Fruit fly (Drosophila melanogaster) whole organism, embryonic: ENCODE results near the gene eIF4H2.

ENCODE experiments used
- Aef1 ChIP-seq: fragments of 200-800 bp; sonication (Bioruptor generic); IDR thresholded peaks from 3 replicates; pipeline ENCODE4 v1.3.6; 2022; ENCODE audit warnings: missing biosample characterization, missing genetic modification characterization
- CG10267 ChIP-seq: fragments of 200-800 bp; sonication (Bioruptor generic); optimal IDR thresholded peaks from 2 replicates; lab custom pipeline; 2018; ENCODE audit warnings: missing biosample characterization, mild to moderate bottlenecking, missing genetic modification characterization, moderate library complexity
- CG10979 ChIP-seq: fragments of 200-800 bp; sonication (Bioruptor generic); optimal IDR thresholded peaks from 2 replicates; lab custom pipeline; 2018; ENCODE audit warnings: missing biosample characterization, mild to moderate bottlenecking, missing genetic modification characterization, moderate library complexity
- CG12236 ChIP-seq: fragments of 200-800 bp; sonication (Bioruptor generic); optimal IDR thresholded peaks from 2 replicates; lab custom pipeline; 2016; ENCODE audit warnings: missing biosample characterization, missing genetic modification characterization
- CG14710 ChIP-seq: fragments of 200-800 bp; sonication (Bioruptor generic); optimal IDR thresholded peaks from 3 replicates; lab custom pipeline; 2019; ENCODE audit warnings: missing biosample characterization, mild to moderate bottlenecking, missing genetic modification characterization, moderate library complexity
- CG15073 ChIP-seq: fragments of 200-800 bp; sonication (Bioruptor generic); optimal IDR thresholded peaks from 2 replicates; lab custom pipeline; 2016; ENCODE audit warnings: missing biosample characterization, missing genetic modification characterization
- CG15269 ChIP-seq: fragments of 200-800 bp; sonication (Bioruptor generic); optimal IDR thresholded peaks from 2 replicates; lab custom pipeline; 2018; ENCODE audit warnings: missing biosample characterization, mild to moderate bottlenecking, missing genetic modification characterization, moderate library complexity
- CG15696 ChIP-seq: fragments of 200-800 bp; sonication (Bioruptor generic); optimal IDR thresholded peaks from 2 replicates; lab custom pipeline; 2019; ENCODE audit warnings: missing biosample characterization, mild to moderate bottlenecking, missing genetic modification characterization, moderate library complexity
- CG16863 ChIP-seq: fragments of 200-800 bp; sonication (Bioruptor generic); optimal IDR thresholded peaks from 3 replicates; lab custom pipeline; 2016; ENCODE audit warnings: missing biosample characterization, missing genetic modification characterization
- CG17829 ChIP-seq: fragments of 200-800 bp; optimal IDR thresholded peaks from 2 replicates; lab custom pipeline; 2019; ENCODE audit warnings: missing biosample characterization, mild to moderate bottlenecking, missing genetic modification characterization, moderate library complexity
- CG1832 ChIP-seq: fragments of 200-800 bp; sonication (Bioruptor generic); optimal IDR thresholded peaks from 2 replicates; lab custom pipeline; 2017; ENCODE audit warnings: missing biosample characterization, mild to moderate bottlenecking, missing genetic modification characterization, inconsistent platforms
- CG30431 ChIP-seq: fragments of 200-800 bp; sonication (Bioruptor generic); optimal IDR thresholded peaks from 2 replicates; lab custom pipeline; 2017; ENCODE audit warnings: missing biosample characterization, missing genetic modification characterization
- CG3065 ChIP-seq: fragments of 200-800 bp; sonication (Bioruptor generic); optimal IDR thresholded peaks from 2 replicates; lab custom pipeline; 2016; ENCODE audit warnings: missing biosample characterization, missing genetic modification characterization
- CG4404 ChIP-seq: fragments of 200-800 bp; sonication (Bioruptor generic); IDR thresholded peaks from 2 replicates; pipeline ENCODE4 v1.3.6; 2022; ENCODE audit warnings: missing biosample characterization, missing genetic modification characterization
- CG6272 ChIP-seq: fragments of 200-800 bp; sonication (Bioruptor generic); IDR thresholded peaks from 2 replicates; pipeline ENCODE4 v1.3.6; 2022; ENCODE audit warnings: missing biosample characterization, missing genetic modification characterization
- CG9609 ChIP-seq: fragments of 200-800 bp; sonication (Bioruptor generic); optimal IDR thresholded peaks from 3 replicates; lab custom pipeline; 2016; ENCODE audit warnings: missing biosample characterization, missing genetic modification characterization
- CG9876 ChIP-seq: fragments of 200-800 bp; sonication (Bioruptor generic); optimal IDR thresholded peaks from 2 replicates; lab custom pipeline; 2016; ENCODE audit warnings: missing biosample characterization, missing genetic modification characterization
- CHES-1-like ChIP-seq: fragments of 200-800 bp; sonication (Bioruptor generic); optimal IDR thresholded peaks from 2 replicates; lab custom pipeline; 2016; ENCODE audit warnings: missing biosample characterization, missing genetic modification characterization
- CTCF ChIP-seq: fragments of 200-800 bp; sonication (Bioruptor generic); optimal IDR thresholded peaks from 2 replicates; lab custom pipeline; 2017; ENCODE audit warnings: missing biosample characterization, mild to moderate bottlenecking, missing genetic modification characterization, moderate library complexity
- Deaf1 ChIP-seq: fragments of 200-800 bp; optimal IDR thresholded peaks from 3 replicates; lab custom pipeline; 2019; ENCODE audit warnings: missing biosample characterization, mild to moderate bottlenecking, missing genetic modification characterization, moderate library complexity
- Dip3 ChIP-seq: fragments of 200-800 bp; sonication (Bioruptor generic); optimal IDR thresholded peaks from 3 replicates; lab custom pipeline; 2016; ENCODE audit warnings: missing biosample characterization, missing genetic modification characterization
- Ets65A ChIP-seq: fragments of 200-800 bp; sonication (Bioruptor generic); peaks from one replicate; lab custom pipeline; 2016; ENCODE audit warnings: missing biosample characterization, missing genetic modification characterization
- Gug ChIP-seq: fragments of 200-800 bp; sonication (Bioruptor generic); IDR thresholded peaks from 4 replicates; pipeline ENCODE4 v1.3.6; 2022; ENCODE audit warnings: missing biosample characterization, missing genetic modification characterization
- Lhr ChIP-seq: fragments of 200-800 bp; sonication (Bioruptor generic); optimal IDR thresholded peaks from 3 replicates; lab custom pipeline; 2017; ENCODE audit warnings: mild to moderate bottlenecking, missing biosample characterization, missing genetic modification reagents, missing genetic modification characterization
- NC2α ChIP-seq: fragments of 200-800 bp; sonication (Bioruptor generic); optimal IDR thresholded peaks from 2 replicates; lab custom pipeline; 2016; ENCODE audit warnings: missing biosample characterization, missing genetic modification characterization
- Taf1 ChIP-seq: fragments of 200-800 bp; sonication (Bioruptor generic); IDR thresholded peaks from 2 replicates; pipeline ENCODE4 v1.3.6; 2022; ENCODE audit warnings: missing biosample characterization, missing genetic modification characterization
- Xrp1 ChIP-seq: fragments of 200-800 bp; sonication (Bioruptor generic); IDR thresholded peaks from 2 replicates; pipeline ENCODE4 v1.3.6; 2022; ENCODE audit warnings: missing biosample characterization, missing genetic modification characterization
- YL-1 ChIP-seq: fragments of 200-800 bp; sonication (Bioruptor generic); optimal IDR thresholded peaks from 3 replicates; lab custom pipeline; 2017; ENCODE audit warnings: missing biosample characterization, mild to moderate bottlenecking, missing genetic modification characterization
- ac ChIP-seq: fragments of 200-800 bp; sonication (Bioruptor generic); optimal IDR thresholded peaks from 3 replicates; lab custom pipeline; 2017; ENCODE audit warnings: missing biosample characterization, mild to moderate bottlenecking, missing genetic modification characterization
- ap ChIP-seq: fragments of 200-800 bp; sonication (Bioruptor generic); IDR thresholded peaks from 2 replicates; pipeline ENCODE4 v1.3.6; 2022; ENCODE audit warnings: missing biosample characterization, missing genetic modification characterization
- ara ChIP-seq: fragments of 200-800 bp; sonication (Bioruptor generic); IDR thresholded peaks from 2 replicates; pipeline ENCODE4 v1.3.6; 2022; ENCODE audit warnings: missing biosample characterization, missing genetic modification characterization
- bsh ChIP-seq, 2 experiments: fragments of 200-800 bp; sonication (Bioruptor generic); optimal IDR thresholded peaks; 2 replicates each; lab custom pipeline; 2017 to 2018; ENCODE audit warnings: mild to moderate bottlenecking in 2 of 2, missing biosample characterization in 2 of 2, missing genetic modification characterization in 2 of 2, moderate library complexity in 1 of 2
- disco-r ChIP-seq: fragments of 200-800 bp; sonication (Bioruptor generic); optimal IDR thresholded peaks from 2 replicates; lab custom pipeline; 2016; ENCODE audit warnings: missing biosample characterization, missing genetic modification characterization
- dmrt11E ChIP-seq: fragments of 200-800 bp; sonication (Bioruptor generic); optimal IDR thresholded peaks from 3 replicates; lab custom pipeline; 2018; ENCODE audit warnings: missing biosample characterization, mild to moderate bottlenecking, missing genetic modification characterization, moderate library complexity
- dpn ChIP-seq, 2 experiments: fragments of 200-800 bp; sonication (Bioruptor generic); optimal IDR thresholded peaks; 3 replicates each; lab custom pipeline; 2016; ENCODE audit warnings: missing biosample characterization in 2 of 2, missing genetic modification characterization in 2 of 2
- gcm ChIP-seq: fragments of 200-800 bp; sonication (Bioruptor generic); optimal IDR thresholded peaks from 2 replicates; lab custom pipeline; 2019; ENCODE audit warnings: missing biosample characterization, mild to moderate bottlenecking, missing genetic modification characterization, moderate library complexity
- nom ChIP-seq: fragments of 200-800 bp; sonication (Bioruptor generic); optimal IDR thresholded peaks from 2 replicates; lab custom pipeline; 2017; ENCODE audit warnings: missing biosample characterization, missing genetic modification characterization, mild to moderate bottlenecking, moderate library complexity, missing genetic modification reagents
- peb ChIP-seq: fragments of 200-800 bp; sonication (Bioruptor generic); IDR thresholded peaks from 2 replicates; pipeline ENCODE4 v1.3.6; 2022; ENCODE audit warnings: missing biosample characterization, missing genetic modification characterization
- phol ChIP-seq: fragments of 200-800 bp; sonication (Bioruptor generic); optimal IDR thresholded peaks from 3 replicates; lab custom pipeline; 2018; ENCODE audit warnings: missing biosample characterization, mild to moderate bottlenecking, missing genetic modification characterization, moderate library complexity
- sisA ChIP-seq: fragments of 200-800 bp; sonication (Bioruptor generic); IDR thresholded peaks from 2 replicates; pipeline ENCODE4 v1.3.6; 2022; ENCODE audit warnings: missing biosample characterization, missing genetic modification characterization
- trh ChIP-seq: fragments of 200-800 bp; sonication (Bioruptor generic); optimal IDR thresholded peaks from 2 replicates; lab custom pipeline; 2016; ENCODE audit warnings: missing biosample characterization, missing genetic modification characterization
- vvl ChIP-seq: fragments of 200-800 bp; sonication (Bioruptor generic); IDR thresholded peaks from 2 replicates; pipeline ENCODE4 v1.3.6; 2022; ENCODE audit warnings: missing biosample characterization, missing genetic modification characterization
- zf30C ChIP-seq: fragments of 200-800 bp; sonication (Bioruptor generic); optimal IDR thresholded peaks from 3 replicates; lab custom pipeline; 2018; ENCODE audit warnings: missing biosample characterization, mild to moderate bottlenecking, missing genetic modification characterization

The eIF4H2 gene

dm6 chr3R:30770069-30770633 lies 44.3 kb downstream of the eIF4H2 start (continued):
- no peak for TF ChIP-seq dpn (GFP tag; optimal IDR thresholded peaks at IDR 0.05; lab: Kevin White, UChicago)
- no peak for TF ChIP-seq CG9876
- TF ChIP-seq vvl: no peak
- TF ChIP-seq dmrt11E: peak; percentile 55
- TF ChIP-seq CG12236 (GFP tag; lab: Kevin White, UChicago): no peak
- TF ChIP-seq trh (GFP tag; lab: Kevin White, UChicago): no peak
- peak; percentile 93 for TF ChIP-seq zf30C
- TF ChIP-seq YL-1 (GFP tag; lab: Kevin White, UChicago): no peak
- no peak for TF ChIP-seq disco-r (GFP tag; lab: Kevin White, UChicago)
- peak; percentile 28 for TF ChIP-seq Ets65A (GFP tag; lab: Kevin White, UChicago)
- TF ChIP-seq CG14710: peak; percentile 10
- no peak for TF ChIP-seq CG15073
- peak; percentile 49 for TF ChIP-seq CG4404 (GFP tag; lab: Robert Waterston, UW)
- peak; percentile 27 for TF ChIP-seq CG10979
- TF ChIP-seq Lhr (GFP tag; lab: Kevin White, UChicago): no peak
- TF ChIP-seq CG9609 (GFP tag; lab: Kevin White, UChicago): no peak
- no peak for TF ChIP-seq nom (GFP tag; lab: Kevin White, UChicago)
- no peak for TF ChIP-seq ac (GFP tag; lab: Kevin White, UChicago)
- TF ChIP-seq Gug (GFP tag; lab: Robert Waterston, UW): no peak
- TF ChIP-seq sisA (GFP tag; lab: Robert Waterston, UW): no peak
- no peak for TF ChIP-seq ap
- TF ChIP-seq Xrp1 (GFP tag; lab: Robert Waterston, UW): peak; percentile 61
- TF ChIP-seq CG6272 (GFP tag; lab: Robert Waterston, UW): no peak
- TF ChIP-seq Deaf1: no peak
- TF ChIP-seq Taf1 (GFP tag; lab: Robert Waterston, UW): no peak
- no peak for TF ChIP-seq CG3065 (GFP tag; lab: Kevin White, UChicago)
- TF ChIP-seq CG30431 (GFP tag; lab: Kevin White, UChicago): peak; percentile 1
- no peak for TF ChIP-seq Aef1
- peak; percentile 2 for TF ChIP-seq CG17829 (tag; lab: Kevin White, UChicago)
- peak; percentile 42; the same call in 1 of the 2 replicates for TF ChIP-seq ara (GFP tag; lab: Robert Waterston, UW)
- TF ChIP-seq CG10267 (tag; lab: Kevin White, UChicago): peak; percentile 0
- TF ChIP-seq phol (tag; lab: Kevin White, UChicago): no peak
- no peak for TF ChIP-seq peb
- no peak for TF ChIP-seq CG15269 (tag; lab: Kevin White, UChicago)
- peak; percentile 68 for TF ChIP-seq CG15696 (tag; lab: Kevin White, UChicago)
- no peak for TF ChIP-seq gcm (GFP tag; lab: Kevin White, UChicago)
- TF ChIP-seq CG1832 (GFP tag; lab: Kevin White, UChicago): no peak
- no peak for TF ChIP-seq NC2α
- TF ChIP-seq CHES-1-like (GFP tag; lab: Kevin White, UChicago): no peak
- peak in 1 of 2 experiments; percentile 26 for TF ChIP-seq bsh (GFP tag; optimal IDR thresholded peaks at IDR 0.05; lab: Kevin White, UChicago)
- TF ChIP-seq CG16863: no peak

dm6 chr3R:30770709-30771108 lies 44.8 kb downstream of the eIF4H2 start:
- TF ChIP-seq Dip3 (no peak), CTCF (GFP tag; lab: Kevin White, UChicago) (peak; percentile 81)
